Fruit fly (Drosophila melanogaster) whole organism, embryonic: ENCODE data around the gene Polr1D.

Experiments used
- Abd-B ChIP-seq: fragments of 200-800 bp; sonication (Bioruptor generic); optimal IDR thresholded peaks from 2 replicates; lab custom pipeline; 2018; ENCODE audit warnings: missing biosample characterization, mild to moderate bottlenecking, missing genetic modification characterization, moderate library complexity
- Atf6 ChIP-seq: fragments of 200-800 bp; sonication (Bioruptor generic); IDR thresholded peaks from 2 replicates; pipeline ENCODE4 v1.3.6; 2022; ENCODE audit warnings: missing biosample characterization, missing genetic modification characterization
- BEAF-32 ChIP-seq: fragments of 200-800 bp; sonication (Bioruptor generic); optimal IDR thresholded peaks from 3 replicates; lab custom pipeline; 2017; ENCODE audit warnings: missing biosample characterization, missing genetic modification characterization, mild to moderate bottlenecking, moderate library complexity, missing genetic modification reagents
- CG10274 ChIP-seq: fragments of 200-800 bp; sonication (Bioruptor generic); optimal IDR thresholded peaks from 3 replicates; lab custom pipeline; 2017; ENCODE audit warnings: missing biosample characterization, mild to moderate bottlenecking, missing genetic modification characterization
- CG11085 ChIP-seq: fragments of 200-800 bp; sonication (Bioruptor generic); IDR thresholded peaks from 2 replicates; pipeline ENCODE4 v1.3.6; 2022; ENCODE audit warnings: missing biosample characterization, missing genetic modification characterization
- CG13296 ChIP-seq: fragments of 200-800 bp; sonication (Bioruptor generic); optimal IDR thresholded peaks from 3 replicates; lab custom pipeline; 2018; ENCODE audit warnings: missing biosample characterization, mild to moderate bottlenecking, missing genetic modification characterization
- CG16813 ChIP-seq: fragments of 200-800 bp; sonication (Bioruptor generic); IDR thresholded peaks from 3 replicates; pipeline ENCODE4 v1.3.6; 2022; ENCODE audit warnings: missing biosample characterization, missing genetic modification characterization; ENCODE audit not compliant: partially characterized antibody
- CG17802 ChIP-seq: fragments of 200-800 bp; sonication (Bioruptor generic); optimal IDR thresholded peaks from 2 replicates; lab custom pipeline; 2018; ENCODE audit warnings: missing biosample characterization, mild to moderate bottlenecking, missing genetic modification characterization, moderate library complexity
- CG18764 ChIP-seq: fragments of 200-800 bp; sonication (Bioruptor generic); optimal IDR thresholded peaks from 3 replicates; lab custom pipeline; 2016; ENCODE audit warnings: missing biosample characterization, missing genetic modification characterization
- CG2712 ChIP-seq: fragments of 200-800 bp; optimal IDR thresholded peaks from 3 replicates; lab custom pipeline; 2019; ENCODE audit warnings: missing biosample characterization, mild to moderate bottlenecking, missing genetic modification characterization, moderate library complexity
- CG3065 ChIP-seq: fragments of 200-800 bp; sonication (Bioruptor generic); optimal IDR thresholded peaks from 2 replicates; lab custom pipeline; 2016; ENCODE audit warnings: missing biosample characterization, missing genetic modification characterization
- CG6254 ChIP-seq: fragments of 200-800 bp; sonication (Bioruptor generic); optimal IDR thresholded peaks from 3 replicates; lab custom pipeline; 2017; ENCODE audit warnings: mild to moderate bottlenecking, missing biosample characterization, missing genetic modification reagents, missing genetic modification characterization
- CG6654 ChIP-seq: fragments of 200-800 bp; sonication (Bioruptor generic); optimal IDR thresholded peaks from 2 replicates; lab custom pipeline; 2017; ENCODE audit warnings: missing biosample characterization, mild to moderate bottlenecking, missing genetic modification characterization
- CG6689 ChIP-seq: fragments of 200-800 bp; sonication (Bioruptor generic); IDR thresholded peaks from 2 replicates; pipeline ENCODE4 v1.3.6; 2022; ENCODE audit warnings: missing biosample characterization, missing genetic modification characterization
- CG7271 ChIP-seq: fragments of 200-800 bp; sonication (Bioruptor generic); optimal IDR thresholded peaks from 2 replicates; lab custom pipeline; 2018; ENCODE audit warnings: missing biosample characterization, mild to moderate bottlenecking, missing genetic modification characterization, moderate library complexity
- CG8924 ChIP-seq: fragments of 200-800 bp; optimal IDR thresholded peaks from 3 replicates; lab custom pipeline; 2019; ENCODE audit warnings: missing biosample characterization, mild to moderate bottlenecking, missing genetic modification characterization, moderate library complexity
- CHES-1-like ChIP-seq: fragments of 200-800 bp; sonication (Bioruptor generic); optimal IDR thresholded peaks from 2 replicates; lab custom pipeline; 2016; ENCODE audit warnings: missing biosample characterization, missing genetic modification characterization
- CTCF ChIP-seq: fragments of 200-800 bp; sonication (Bioruptor generic); optimal IDR thresholded peaks from 2 replicates; lab custom pipeline; 2017; ENCODE audit warnings: missing biosample characterization, mild to moderate bottlenecking, missing genetic modification characterization, moderate library complexity
- D19B ChIP-seq: fragments of 200-800 bp; sonication (Bioruptor generic); optimal IDR thresholded peaks from 2 replicates; lab custom pipeline; 2017; ENCODE audit warnings: missing biosample characterization, mild to moderate bottlenecking, missing genetic modification characterization
- E2f2 ChIP-seq: fragments of 200-800 bp; sonication (Bioruptor generic); IDR thresholded peaks from 2 replicates; pipeline ENCODE4 v1.3.6; 2022; ENCODE audit warnings: missing biosample characterization, missing genetic modification characterization
- Ets97D ChIP-seq: fragments of 200-800 bp; sonication (Bioruptor generic); optimal IDR thresholded peaks from 3 replicates; lab custom pipeline; 2016; ENCODE audit warnings: missing biosample characterization, missing genetic modification characterization
- HHEX ChIP-seq: fragments of 200-800 bp; sonication (Bioruptor generic); optimal IDR thresholded peaks from 3 replicates; lab custom pipeline; 2017; ENCODE audit warnings: missing biosample characterization, mild to moderate bottlenecking, missing genetic modification characterization, missing genetic modification reagents
- Hr51 ChIP-seq, 2 experiments: fragments of 200-800 bp; sonication (Bioruptor generic); optimal IDR thresholded peaks; 2 replicates in 1 of 2; 3 replicates in 1 of 2; lab custom pipeline; 2016 to 2018; ENCODE audit warnings: missing biosample characterization in 2 of 2, missing genetic modification characterization in 2 of 2, mild to moderate bottlenecking in 1 of 2, moderate library complexity in 1 of 2
- MBD-R2 ChIP-seq: fragments of 200-800 bp; sonication (Bioruptor generic); IDR thresholded peaks from 2 replicates; pipeline ENCODE4 v1.3.6; 2022; ENCODE audit warnings: missing biosample characterization, missing genetic modification characterization
- NfI ChIP-seq: fragments of 200-800 bp; sonication (Bioruptor generic); optimal IDR thresholded peaks from 3 replicates; lab custom pipeline; 2018; ENCODE audit warnings: missing biosample characterization, mild to moderate bottlenecking, missing genetic modification characterization, moderate library complexity
- Pdp1 ChIP-seq, 2 experiments: fragments of 200-800 bp; sonication (Bioruptor generic); optimal IDR thresholded peaks; 3 replicates each; lab custom pipeline; 2016; ENCODE audit warnings: missing biosample characterization in 2 of 2, missing genetic modification characterization in 2 of 2, mild to moderate bottlenecking in 1 of 2, moderate library complexity in 1 of 2
- Poxn ChIP-seq: fragments of 200-800 bp; sonication (Bioruptor generic); IDR thresholded peaks from 2 replicates; pipeline ENCODE4 v1.3.6; 2022; ENCODE audit warnings: missing biosample characterization, missing genetic modification characterization
- Tbp ChIP-seq: fragments of >200 bp; optimal IDR thresholded peaks from 2 replicates; lab custom pipeline; 2018; ENCODE audit warnings: missing biosample characterization, missing genetic modification characterization
- ap ChIP-seq: fragments of 200-800 bp; sonication (Bioruptor generic); IDR thresholded peaks from 2 replicates; pipeline ENCODE4 v1.3.6; 2022; ENCODE audit warnings: missing biosample characterization, missing genetic modification characterization
- ato ChIP-seq: fragments of 200-800 bp; sonication (Bioruptor generic); IDR thresholded peaks from 2 replicates; pipeline ENCODE4 v1.3.6; 2022; ENCODE audit warnings: missing biosample characterization, missing genetic modification characterization; ENCODE audit not compliant: partially characterized antibody
- bigmax ChIP-seq: fragments of 200-800 bp; sonication (Bioruptor generic); optimal IDR thresholded peaks from 2 replicates; lab custom pipeline; 2018; ENCODE audit warnings: missing biosample characterization, mild to moderate bottlenecking, missing genetic modification characterization
- cg ChIP-seq: fragments of 200-800 bp; sonication (Bioruptor generic); optimal IDR thresholded peaks from 3 replicates; lab custom pipeline; 2019; ENCODE audit warnings: missing biosample characterization, mild to moderate bottlenecking, missing genetic modification characterization, moderate library complexity
- crp ChIP-seq, 2 experiments: fragments of 200-800 bp; sonication (Bioruptor generic); optimal IDR thresholded peaks; 2 replicates in 1 of 2; 3 replicates in 1 of 2; lab custom pipeline; 2017; ENCODE audit warnings: missing biosample characterization in 2 of 2, missing genetic modification characterization in 2 of 2, mild to moderate bottlenecking in 1 of 2, moderate library complexity in 1 of 2
- ewg ChIP-seq: fragments of 200-800 bp; sonication (Bioruptor generic); optimal IDR thresholded peaks from 3 replicates; lab custom pipeline; 2017; ENCODE audit warnings: mild to moderate bottlenecking, missing biosample characterization, missing genetic modification reagents, missing genetic modification characterization
- fd3F ChIP-seq: fragments of 200-800 bp; sonication (Bioruptor generic); optimal IDR thresholded peaks from 2 replicates; lab custom pipeline; 2018; ENCODE audit warnings: missing biosample characterization, mild to moderate bottlenecking, missing genetic modification characterization, moderate library complexity
- fd96Cb ChIP-seq: fragments of 200-800 bp; sonication (Bioruptor generic); optimal IDR thresholded peaks from 2 replicates; lab custom pipeline; 2018; ENCODE audit warnings: missing biosample characterization, mild to moderate bottlenecking, missing genetic modification characterization, moderate library complexity
- hth ChIP-seq: fragments of >200 bp; optimal IDR thresholded peaks from 2 replicates; lab custom pipeline; 2017; ENCODE audit warnings: inconsistent platforms
- knrl ChIP-seq: fragments of 200-800 bp; sonication (Bioruptor generic); IDR thresholded peaks from 3 replicates; pipeline ENCODE4 v1.3.6; 2022; ENCODE audit warnings: missing biosample characterization, missing genetic modification characterization; ENCODE audit not compliant: partially characterized antibody
- lab ChIP-seq: fragments of 200-800 bp; sonication (Bioruptor generic); optimal IDR thresholded peaks from 3 replicates; lab custom pipeline; 2017; ENCODE audit warnings: missing biosample characterization, missing genetic modification characterization, mild to moderate bottlenecking, moderate library complexity, missing genetic modification reagents
- onecut ChIP-seq: fragments of 200-800 bp; sonication (Bioruptor generic); IDR thresholded peaks from 2 replicates; pipeline ENCODE4 v1.3.6; 2022; ENCODE audit warnings: missing biosample characterization, missing genetic modification characterization
- pzg ChIP-seq: fragments of 200-800 bp; sonication (Bioruptor generic); optimal IDR thresholded peaks from 3 replicates; lab custom pipeline; 2018; ENCODE audit warnings: missing biosample characterization, mild to moderate bottlenecking, missing genetic modification characterization, moderate library complexity
- sna ChIP-seq: fragments of 200-800 bp; sonication (Bioruptor generic); IDR thresholded peaks from 2 replicates; pipeline ENCODE4 v1.3.6; 2022; ENCODE audit warnings: missing biosample characterization, missing genetic modification characterization; ENCODE audit not compliant: partially characterized antibody
- sqz ChIP-seq: fragments of 200-800 bp; sonication (Bioruptor generic); optimal IDR thresholded peaks from 3 replicates; lab custom pipeline; 2018; ENCODE audit warnings: missing biosample characterization, mild to moderate bottlenecking, missing genetic modification characterization
- stwl ChIP-seq: fragments of 200-800 bp; sonication (Bioruptor generic); optimal IDR thresholded peaks from 3 replicates; lab custom pipeline; 2018; ENCODE audit warnings: missing biosample characterization, mild to moderate bottlenecking, missing genetic modification characterization, moderate library complexity
- tgo ChIP-seq: fragments of 200-800 bp; sonication (Bioruptor generic); IDR thresholded peaks from 3 replicates; pipeline ENCODE4 v1.3.6; 2022; ENCODE audit warnings: missing biosample characterization, missing genetic modification characterization
- tna ChIP-seq: fragments of 200-800 bp; sonication (Bioruptor generic); IDR thresholded peaks from 2 replicates; pipeline ENCODE4 v1.3.6; 2022; ENCODE audit warnings: missing biosample characterization, missing genetic modification characterization; ENCODE audit not compliant: partially characterized antibody
- trem ChIP-seq: fragments of 200-800 bp; optimal IDR thresholded peaks from 3 replicates; lab custom pipeline; 2019; ENCODE audit warnings: missing biosample characterization, mild to moderate bottlenecking, missing genetic modification characterization, moderate library complexity
- unpg ChIP-seq: fragments of 200-800 bp; sonication (Bioruptor generic); optimal IDR thresholded peaks from 3 replicates; lab custom pipeline; 2018; ENCODE audit warnings: missing biosample characterization, mild to moderate bottlenecking, missing genetic modification characterization, moderate library complexity
- zen2 ChIP-seq: fragments of 200-800 bp; sonication (Bioruptor generic); IDR thresholded peaks from 3 replicates; pipeline ENCODE4 v1.3.6; 2022; ENCODE audit warnings: missing biosample characterization, missing genetic modification characterization; ENCODE audit not compliant: partially characterized antibody

The Polr1D gene

dm6 chr2L:19114183-19114776 is 20.8 kb downstream of the Polr1D start, which contains the start of gene CG10561 (continued):
- TF ChIP-seq CG13296 (no peak), lab (GFP tag; lab: Kevin White, UChicago) (no peak), ap (GFP tag; lab: Robert Waterston, UW) (no peak), BEAF-32 (GFP tag; lab: Kevin White, UChicago) (peak; percentile 61), stwl (peak; percentile 68), CG18764 (GFP tag; lab: Kevin White, UChicago) (no peak), tna (GFP tag; lab: Robert Waterston, UW) (peak; percentile 54; the same call in 1 of the 2 replicates), HHEX (GFP tag; lab: Kevin White, UChicago) (no peak), sqz (GFP tag; lab: Kevin White, UChicago) (no peak), CHES-1-like (GFP tag; lab: Kevin White, UChicago) (no peak), Hr51 (GFP tag; optimal IDR thresholded peaks at IDR 0.05; lab: Kevin White, UChicago) (no peak), fd3F (no peak), trem (tag; lab: Kevin White, UChicago) (peak; percentile 41), Ets97D (no peak), CG16813 (GFP tag; lab: Robert Waterston, UW) (peak; percentile 58; the same call in 2 of the 3 replicates), onecut (GFP tag; lab: Robert Waterston, UW) (peak; percentile 14; the same call in 1 of the 2 replicates), CG8924 (tag; lab: Kevin White, UChicago) (no peak), CG3065 (no peak), pzg (GFP tag; lab: Kevin White, UChicago) (peak; percentile 79), CG6654 (no peak), NfI (GFP tag; lab: Kevin White, UChicago) (no peak), ato (GFP tag; lab: Robert Waterston, UW) (peak; percentile 69), CG7271 (tag; lab: Kevin White, UChicago) (no peak), tgo (GFP tag; lab: Robert Waterston, UW) (no peak), fd96Cb (tag; lab: Kevin White, UChicago) (no peak), CG6254 (GFP tag; lab: Kevin White, UChicago) (no peak), CG2712 (tag; lab: Kevin White, UChicago) (no peak), cg (GFP tag; lab: Kevin White, UChicago) (no peak), Poxn (GFP tag; lab: Robert Waterston, UW) (no peak), Atf6 (GFP tag; lab: Robert Waterston, UW) (no peak), E2f2 (GFP tag; lab: Robert Waterston, UW) (peak; percentile 97), CTCF (no peak), CG11085 (GFP tag; lab: Robert Waterston, UW) (no peak), Abd-B (no peak), sna (peak; percentile 80), Tbp (GFP tag; lab: Kevin White, UChicago) (no peak), Pdp1 (GFP tag; optimal IDR thresholded peaks at IDR 0.05; lab: Kevin White, UChicago) (peak in 1 of 2 experiments; percentile 90), CG10274 (GFP tag; lab: Kevin White, UChicago) (no peak), bigmax (GFP tag; lab: Kevin White, UChicago) (peak; percentile 44), MBD-R2 (GFP tag; lab: Robert Waterston, UW) (peak; percentile 77), D19B (GFP tag; lab: Kevin White, UChicago) (no peak), hth (lab: Kevin White, UChicago) (no peak), ewg (GFP tag; lab: Kevin White, UChicago) (no peak), zen2 (GFP tag; lab: Robert Waterston, UW) (peak; percentile 80), crp (GFP tag; optimal IDR thresholded peaks at IDR 0.05; lab: Kevin White, UChicago) (peak; percentile 67 to 96), CG6689 (no peak), CG17802 (tag; lab: Kevin White, UChicago) (no peak), knrl (GFP tag; lab: Robert Waterston, UW) (peak; percentile 53; the same call in 2 of the 3 replicates), unpg (GFP tag; lab: Kevin White, UChicago) (no peak)
